Worm (Caenorhabditis elegans) whole organism, young adult: ENCODE results near the gene Y39A3B.8.

Experiments
- B0261.1 ChIP-seq: sonication (generic microtip); optimal IDR thresholded peaks from 2 replicates; lab custom pipeline; 2016; ENCODE audit warnings: mild to moderate bottlenecking, missing genetic modification characterization, moderate library complexity, missing compliant biosample characterization
- D2030.7 ChIP-seq: fragments of 200-800 bp; sonication (Bioruptor generic); IDR thresholded peaks from 2 replicates; pipeline ENCODE4 v1.3.6; 2022; ENCODE audit warnings: missing genetic modification reagents, missing genetic modification characterization, missing compliant biosample characterization
- F10E7.11 ChIP-seq: sonication (generic microtip); optimal IDR thresholded peaks from 2 replicates; lab custom pipeline; 2017; ENCODE audit warnings: mild to moderate bottlenecking, missing genetic modification characterization, moderate library complexity, missing compliant biosample characterization
- F22D6.2 ChIP-seq: sonication (generic microtip); optimal IDR thresholded peaks from 2 replicates; lab custom pipeline; 2016; ENCODE audit warnings: mild to moderate bottlenecking, missing genetic modification characterization, missing compliant biosample characterization
- F33H1.4 ChIP-seq: fragments of 200-800 bp; sonication (Bioruptor generic); IDR thresholded peaks from 2 replicates; pipeline ENCODE4 v1.3.6; 2022; ENCODE audit warnings: missing genetic modification reagents, missing genetic modification characterization, missing compliant biosample characterization
- F57C9.4 ChIP-seq: sonication (generic microtip); optimal IDR thresholded peaks from 2 replicates; lab custom pipeline; 2017; ENCODE audit warnings: mild to moderate bottlenecking, missing genetic modification characterization, missing compliant biosample characterization
- Y56A3A.18 ChIP-seq: fragments of 200-800 bp; sonication (Bioruptor generic); IDR thresholded peaks from 2 replicates; pipeline ENCODE4 v1.3.6; 2022; ENCODE audit warnings: missing genetic modification reagents, missing genetic modification characterization, missing compliant biosample characterization
- ZK185.1 ChIP-seq: sonication (generic microtip); optimal IDR thresholded peaks from 2 replicates; lab custom pipeline; 2016; ENCODE audit warnings: mild to moderate bottlenecking, missing genetic modification characterization, missing compliant biosample characterization; ENCODE audit not compliant: poor library complexity, severe bottlenecking
- akir-1 ChIP-seq: fragments of 200-800 bp; sonication (Bioruptor generic); optimal IDR thresholded peaks from 2 replicates; lab custom pipeline; 2018; ENCODE audit warnings: mild to moderate bottlenecking, missing genetic modification characterization, moderate library complexity, missing compliant biosample characterization
- atf-7 ChIP-seq: sonication (generic microtip); optimal IDR thresholded peaks from 2 replicates; lab custom pipeline; 2017; ENCODE audit warnings: mild to moderate bottlenecking, missing genetic modification characterization, missing compliant biosample characterization
- attf-5 ChIP-seq: fragments of 200-800 bp; sonication (Bioruptor generic); optimal IDR thresholded peaks from 2 replicates; lab custom pipeline; 2018; ENCODE audit warnings: mild to moderate bottlenecking, missing genetic modification characterization, missing compliant biosample characterization
- ceh-27 ChIP-seq: fragments of 200-800 bp; sonication (Bioruptor generic); optimal IDR thresholded peaks from 2 replicates; lab custom pipeline; 2018; ENCODE audit warnings: mild to moderate bottlenecking, missing genetic modification characterization, moderate library complexity, missing compliant biosample characterization
- ceh-58 ChIP-seq: fragments of 200-800 bp; sonication (Bioruptor generic); IDR thresholded peaks from 2 replicates; pipeline ENCODE4 v1.3.6; 2022; ENCODE audit warnings: missing genetic modification characterization, missing compliant biosample characterization
- ceh-91 ChIP-seq: fragments of 200-800 bp; sonication (Bioruptor generic); IDR thresholded peaks from 2 replicates; pipeline ENCODE4 v1.3.6; 2022; ENCODE audit warnings: missing genetic modification reagents, missing genetic modification characterization, missing compliant biosample characterization
- chd-7 ChIP-seq: sonication (generic microtip); optimal IDR thresholded peaks from 2 replicates; lab custom pipeline; 2016; ENCODE audit warnings: mild to moderate bottlenecking, missing genetic modification characterization, moderate library complexity, missing compliant biosample characterization
- dpff-1 ChIP-seq: sonication (generic microtip); optimal IDR thresholded peaks from 2 replicates; lab custom pipeline; 2017; ENCODE audit warnings: mild to moderate bottlenecking, missing genetic modification characterization, missing compliant biosample characterization
- efl-1 ChIP-seq: fragments of 150-350 bp; optimal IDR thresholded peaks from 2 replicates; lab custom pipeline; 2014; ENCODE audit warnings: missing biosample characterization, missing genetic modification reagents, missing genetic modification characterization
- ets-4 ChIP-seq: fragments of 200-800 bp; sonication (Bioruptor generic); optimal IDR thresholded peaks from 2 replicates; lab custom pipeline; 2018; ENCODE audit warnings: mild to moderate bottlenecking, missing genetic modification characterization, missing compliant biosample characterization
- hmg-20 ChIP-seq: fragments of 200-800 bp; sonication (Bioruptor generic); IDR thresholded peaks from 2 replicates; pipeline ENCODE4 v1.3.6; 2022; ENCODE audit warnings: missing genetic modification reagents, missing genetic modification characterization, missing compliant biosample characterization
- hsf-1 ChIP-seq: fragments of 200-800 bp; sonication (Bioruptor generic); IDR thresholded peaks from 2 replicates; pipeline ENCODE4 v1.3.6; 2022; ENCODE audit warnings: missing genetic modification reagents, missing genetic modification characterization, missing compliant biosample characterization
- let-526 ChIP-seq: fragments of 200-800 bp; sonication (Bioruptor generic); IDR thresholded peaks from 2 replicates; pipeline ENCODE4 v1.3.6; 2022; ENCODE audit warnings: missing genetic modification reagents, missing genetic modification characterization, missing compliant biosample characterization
- lin-26 ChIP-seq: fragments of 200-800 bp; sonication (Bioruptor generic); IDR thresholded peaks from 2 replicates; pipeline ENCODE4 v1.3.6; 2022; ENCODE audit warnings: missing genetic modification reagents, missing genetic modification characterization, missing compliant biosample characterization
- lin-40 ChIP-seq: sonication (generic microtip); optimal IDR thresholded peaks from 2 replicates; lab custom pipeline; 2016; ENCODE audit warnings: missing genetic modification characterization, mild to moderate bottlenecking, missing compliant biosample characterization, missing genotype, missing genetic modification reagents
- mes-4 ChIP-seq: sonication (generic microtip); optimal IDR thresholded peaks from 2 replicates; lab custom pipeline; 2016; ENCODE audit warnings: missing genotype, missing genetic modification characterization, missing compliant biosample characterization
- nfya-2 ChIP-seq: fragments of 200-800 bp; sonication (Bioruptor generic); IDR thresholded peaks from 2 replicates; pipeline ENCODE4 v1.3.6; 2022; ENCODE audit warnings: missing genetic modification reagents, missing genetic modification characterization, missing compliant biosample characterization
- nhr-27 ChIP-seq: fragments of 200-800 bp; sonication (Bioruptor generic); optimal IDR thresholded peaks from 2 replicates; lab custom pipeline; 2018; ENCODE audit warnings: mild to moderate bottlenecking, missing genetic modification characterization, moderate library complexity, missing compliant biosample characterization
- nhr-90 ChIP-seq: sonication (generic microtip); optimal IDR thresholded peaks from 2 replicates; lab custom pipeline; 2016; ENCODE audit warnings: missing genotype, mild to moderate bottlenecking, missing genetic modification characterization, missing compliant biosample characterization
- pbrm-1 ChIP-seq: fragments of 200-800 bp; sonication (Bioruptor generic); IDR thresholded peaks from 2 replicates; pipeline ENCODE4 v1.3.6; 2022; ENCODE audit warnings: missing genetic modification reagents, missing genetic modification characterization, missing compliant biosample characterization
- pha-4 ChIP-seq: fragments of 150-350 bp; sonication (generic microtip); optimal IDR thresholded peaks from 2 replicates; lab custom pipeline; 2014; ENCODE audit warnings: missing biosample characterization, missing genetic modification reagents, missing genetic modification characterization
- rec-8 ChIP-seq, 2 experiments: sonication (generic microtip); optimal IDR thresholded peaks; 2 replicates each; lab custom pipeline; 2016; ENCODE audit warnings: mild to moderate bottlenecking in 2 of 2, missing genetic modification characterization in 2 of 2, missing genetic modification reagents in 2 of 2, missing genotype in 2 of 2, missing biosample characterization in 1 of 2, missing compliant biosample characterization in 1 of 2, moderate library complexity in 1 of 2
- sdz-38 ChIP-seq: sonication (generic microtip); optimal IDR thresholded peaks from 2 replicates; lab custom pipeline; 2016; ENCODE audit warnings: missing genotype, missing genetic modification characterization, missing compliant biosample characterization
- snpc-1.1 ChIP-seq: sonication (generic microtip); optimal IDR thresholded peaks from 2 replicates; lab custom pipeline; 2017; ENCODE audit warnings: missing genetic modification characterization, mild to moderate bottlenecking, missing compliant biosample characterization, antibody characterized with exemption, moderate library complexity, missing genotype, missing genetic modification reagents; ENCODE audit not compliant: insufficient read depth
- somi-1 ChIP-seq: fragments of 200-800 bp; sonication (Bioruptor generic); optimal IDR thresholded peaks from 2 replicates; lab custom pipeline; 2018; ENCODE audit warnings: mild to moderate bottlenecking, missing genetic modification characterization, missing compliant biosample characterization
- tlf-1 ChIP-seq: fragments of 200-800 bp; sonication (Bioruptor generic); optimal IDR thresholded peaks from 2 replicates; lab custom pipeline; 2018; ENCODE audit warnings: mild to moderate bottlenecking, missing genetic modification characterization, missing compliant biosample characterization
- unc-130 ChIP-seq: sonication (generic microtip); optimal IDR thresholded peaks from 2 replicates; lab custom pipeline; 2016; ENCODE audit warnings: missing genetic modification reagents, missing genetic modification characterization, missing compliant biosample characterization
- zfh-2 ChIP-seq: fragments of 200-800 bp; sonication (Bioruptor generic); conservative IDR thresholded peaks from 2 replicates; pipeline ENCODE4 v1.3.6; 2022; ENCODE audit warnings: missing genetic modification reagents, missing genetic modification characterization, missing compliant biosample characterization
- ztf-6 ChIP-seq: fragments of 200-800 bp; sonication (Bioruptor generic); IDR thresholded peaks from 2 replicates; pipeline ENCODE4 v1.3.6; 2022; ENCODE audit warnings: missing genetic modification reagents, missing genetic modification characterization, missing compliant biosample characterization

Y39A3B.8 gene

ce11 chrIII:2001210-2001609, 13.4 kb downstream of the Y39A3B.8 start:
- TF ChIP-seq atf-7 (tag; lab: Kevin White, UChicago) (no peak), F10E7.11 (tag; lab: Kevin White, UChicago) (no peak), ceh-58 (GFP tag; lab: Robert Waterston, UW) (no peak), ets-4 (GFP tag; lab: Kevin White, UChicago) (no peak), zfh-2 (GFP tag; lab: Robert Waterston, UW) (no peak), dpff-1 (tag; lab: Kevin White, UChicago) (no peak), D2030.7 (GFP tag; lab: Robert Waterston, UW) (no peak), ztf-6 (GFP tag; lab: Robert Waterston, UW) (no peak), F22D6.2 (tag; lab: Kevin White, UChicago) (no peak), rec-8 (tag; optimal IDR thresholded peaks at IDR 0.05; lab: Kevin White, UChicago) (no peak), F57C9.4 (tag; lab: Kevin White, UChicago) (no peak)

DNA sequence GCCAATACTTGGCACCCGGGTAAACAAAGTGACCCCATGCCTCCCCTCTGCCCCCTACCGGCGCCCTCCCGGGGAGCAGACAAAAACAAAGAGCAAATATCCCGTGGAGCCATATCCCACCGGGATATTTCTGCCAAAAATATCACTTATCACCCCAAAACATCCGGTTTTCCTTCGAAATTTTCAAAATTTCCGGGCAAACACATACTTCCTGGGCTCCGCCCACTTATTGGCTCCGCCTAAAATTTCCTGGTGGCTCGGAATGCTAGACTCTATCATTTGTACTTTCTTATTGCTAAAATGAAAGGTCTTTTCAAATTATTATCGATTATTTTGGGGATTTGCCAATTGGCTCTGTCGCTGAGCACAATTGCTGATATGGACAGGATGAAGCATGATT, 17.9 kb downstream of the Y39A3B.8 start, which contains the start of gene Y39A3B.1:
Gene Y39A3B.1, plus strand, starts transcription at position 301 of the 400 bp plus-strand sequence.
- TF ChIP-seq efl-1 (GFP tag; lab: Kevin White, UChicago) (no peak), hsf-1 (GFP tag; lab: Robert Waterston, UW) (no peak), attf-5 (GFP tag; lab: Kevin White, UChicago) (no peak), ceh-91 (GFP tag; lab: Robert Waterston, UW) (0 out of 2 replicates have a peak, but pooled peaks have one; percentile 15)

- TF ChIP-seq pha-4 (tag; lab: Kevin White, UChicago) (no peak), ztf-6 (GFP tag; lab: Robert Waterston, UW) (no peak), tlf-1 (GFP tag; lab: Kevin White, UChicago) (no peak), unc-130 (no peak), somi-1 (no peak)
Measured at ce11 chrIII:2006937-2007336, 19.1 kb downstream of the Y39A3B.8 start.

- TF ChIP-seq lin-40 (tag; lab: Kevin White, UChicago) (no peak), let-526 (no peak), akir-1 (GFP tag; lab: Kevin White, UChicago) (no peak), zfh-2 (GFP tag; lab: Robert Waterston, UW) (peak; percentile 67), Y56A3A.18 (GFP tag; lab: Robert Waterston, UW) (no peak), sdz-38 (no peak), nfya-2 (GFP tag; lab: Robert Waterston, UW) (no peak), hmg-20 (GFP tag; lab: Robert Waterston, UW) (no peak)
Measured at ce11 chrIII:2008334-2008733, 20.5 kb downstream of the Y39A3B.8 start.

- TF ChIP-seq hsf-1 (GFP tag; lab: Robert Waterston, UW): no peak
- no peak for TF ChIP-seq F33H1.4
- no peak for TF ChIP-seq chd-7 (tag; lab: Kevin White, UChicago)
- no peak for TF ChIP-seq nhr-90 (tag; lab: Kevin White, UChicago)
- TF ChIP-seq lin-26: no peak
- no peak for TF ChIP-seq snpc-1.1 (tag; lab: Kevin White, UChicago)
- no peak for TF ChIP-seq pbrm-1 (GFP tag; lab: Robert Waterston, UW)
- TF ChIP-seq ceh-27 (GFP tag; lab: Kevin White, UChicago): no peak
- TF ChIP-seq mes-4 (tag; lab: Kevin White, UChicago): no peak
- TF ChIP-seq akir-1 (GFP tag; lab: Kevin White, UChicago): no peak
- TF ChIP-seq ZK185.1 (tag; lab: Kevin White, UChicago): no peak
- TF ChIP-seq B0261.1 (tag; lab: Kevin White, UChicago): no peak
- no peak for TF ChIP-seq sdz-38
- no peak for TF ChIP-seq nhr-27 (tag; lab: Kevin White, UChicago)
Measured at ce11 chrIII:2008894-2009293, 21.1 kb downstream of the Y39A3B.8 start.
